Worm (Caenorhabditis elegans): ENCODE results near the gene gcy-12.
A peak's percentile ranks its signal among the peaks of the same experiment; 100 is the strongest.

The gcy-12 gene

DNA sequence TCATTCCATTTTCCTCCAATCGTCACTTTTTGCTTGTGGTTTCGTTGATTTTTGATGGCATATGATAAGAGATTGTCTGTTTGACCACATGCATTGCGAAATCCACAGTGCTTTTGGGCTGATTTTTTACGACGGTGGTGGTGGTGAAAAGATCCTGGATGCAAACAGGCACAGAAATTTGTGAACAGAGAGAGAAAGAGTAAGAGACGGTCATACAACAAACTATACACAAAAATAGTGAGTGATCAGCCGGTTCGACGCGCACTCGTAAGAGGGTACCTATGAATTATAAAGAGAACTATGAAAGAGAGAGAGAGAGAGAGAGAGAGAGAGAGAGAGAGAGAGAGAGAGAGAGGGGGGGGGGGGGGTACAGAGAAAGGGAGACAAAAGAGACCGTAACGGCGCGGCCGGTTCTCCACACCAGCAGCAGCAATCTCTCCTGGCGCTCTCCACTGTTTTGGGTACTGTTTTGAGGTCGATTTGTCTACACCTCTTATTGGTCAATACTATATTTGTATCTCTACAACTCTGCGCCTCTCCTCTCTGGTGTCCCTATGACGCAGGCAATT is 10.0 kb downstream of the gcy-12 start (continued):
- TF ChIP-seq zip-4 (GFP tag; optimal IDR thresholded peaks at IDR 0.05) (peak; percentile 41), pag-3 (tag; optimal IDR thresholded peaks at IDR 0.05; ENCODE audit: borderline replicate concordance, insufficient read depth) (no peak), xbp-1 (tag; optimal IDR thresholded peaks at IDR 0.05) (peak; percentile 40), nhr-237 (tag; optimal IDR thresholded peaks at IDR 0.05) (peak; percentile 20), efl-1 (optimal IDR thresholded peaks at IDR 0.05) (peak; percentile 42 to 43), efl-1 (GFP tag; optimal IDR thresholded peaks at IDR 0.05 in 1 of 2) (peak in 1 of 2 experiments; percentile 91), mef-2 (tag; optimal IDR thresholded peaks at IDR 0.05) (no peak), fkh-8 (tag; optimal IDR thresholded peaks at IDR 0.05) (no peak), mab-9 (GFP tag; IDR thresholded peaks at IDR 0.05) (no peak), hpl-2 (GFP tag; optimal IDR thresholded peaks at IDR 0.05) (peak; percentile 18), jun-1 (tag; optimal IDR thresholded peaks at IDR 0.05) (peak; percentile 26), lin-39 (tag; optimal IDR thresholded peaks at IDR 0.05) (no peak), ceh-8 (GFP tag; optimal IDR thresholded peaks at IDR 0.05) (peak; percentile 60), ztf-4 (tag; optimal IDR thresholded peaks at IDR 0.05) (peak; percentile 33), ceh-90 (tag; optimal IDR thresholded peaks at IDR 0.05) (no peak), mep-1 (tag; optimal IDR thresholded peaks at IDR 0.05) (no peak), blmp-1 (tag; optimal IDR thresholded peaks at IDR 0.05) (peak; percentile 50), nhr-47 (tag; optimal IDR thresholded peaks at IDR 0.05) (peak; percentile 59), nhr-71 (tag; optimal IDR thresholded peaks at IDR 0.05) (peak; percentile 83), swsn-7 (tag; optimal IDR thresholded peaks at IDR 0.05) (peak; percentile 59), nhr-90 (tag; optimal IDR thresholded peaks at IDR 0.05; ENCODE audit: poor library complexity) (peak; percentile 77), irx-1 (tag; optimal IDR thresholded peaks at IDR 0.05) (peak; percentile 1), lin-35 (GFP tag; optimal IDR thresholded peaks at IDR 0.05) (peak; percentile 51 to 52), pqm-1 (tag; optimal IDR thresholded peaks at IDR 0.05) (peak; percentile 20), lin-14 (GFP tag; optimal IDR thresholded peaks at IDR 0.05) (peak; percentile 88), C04F5.9 (tag; optimal IDR thresholded peaks at IDR 0.05) (no peak), skn-1 (tag; optimal IDR thresholded peaks at IDR 0.05) (peak; percentile 39), aly-2 (tag; optimal IDR thresholded peaks at IDR 0.05) (no peak)

DNA sequence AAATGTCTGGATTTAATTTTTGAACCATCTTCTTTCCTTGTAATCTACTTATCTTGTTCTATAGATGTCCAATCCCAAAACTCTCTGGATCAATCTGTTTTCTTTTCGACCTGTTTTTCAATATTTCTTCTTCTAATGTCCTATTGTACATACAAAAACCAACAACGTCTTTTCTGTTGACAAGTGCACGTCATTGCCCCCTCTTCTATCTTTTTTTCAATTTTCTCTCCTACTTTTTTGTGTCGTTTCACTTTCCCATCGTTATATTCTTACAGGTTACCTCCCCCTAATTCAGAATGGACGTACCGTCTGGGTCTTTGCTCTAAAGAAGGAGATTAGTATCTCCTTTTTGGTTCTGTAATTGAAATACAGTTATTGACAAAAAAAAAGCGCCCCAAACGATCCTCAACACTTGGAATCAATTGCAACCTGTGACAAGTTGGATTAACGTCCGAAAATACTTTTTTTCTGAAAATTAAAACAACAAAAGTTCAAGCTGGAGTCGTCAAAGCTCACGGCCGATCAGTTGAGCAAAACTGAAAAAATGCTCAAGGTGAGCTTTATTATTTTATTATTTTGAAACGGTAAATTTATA is 11.0 kb downstream of the gcy-12 start, which contains the start of gene vhp-1:
Gene vhp-1, plus strand, starts transcription at position 545 of the 595 bp plus-strand sequence.
- peak; percentile 30 for TF ChIP-seq lin-14 (GFP tag; optimal IDR thresholded peaks at IDR 0.05)
- TF ChIP-seq blmp-1 (tag; optimal IDR thresholded peaks at IDR 0.05) = peak; percentile 61
- no peak for TF ChIP-seq alr-1 (tag; optimal IDR thresholded peaks at IDR 0.05; ENCODE audit: borderline replicate concordance)
- no peak for TF ChIP-seq efl-1 (optimal IDR thresholded peaks at IDR 0.05)
- peak in 1 of 2 experiments; percentile 47 for TF ChIP-seq efl-1 (GFP tag; optimal IDR thresholded peaks at IDR 0.05 in 1 of 2)
- no peak for TF ChIP-seq hlh-17 (GFP tag; optimal IDR thresholded peaks at IDR 0.05; ENCODE audit: borderline replicate concordance)
- peak; percentile 82 for TF ChIP-seq nhr-85 (tag)
- TF ChIP-seq elt-3 (tag; optimal IDR thresholded peaks at IDR 0.05) = peak in 3 of 6 experiments; percentile 1 to 69 (median 39)

DNA sequence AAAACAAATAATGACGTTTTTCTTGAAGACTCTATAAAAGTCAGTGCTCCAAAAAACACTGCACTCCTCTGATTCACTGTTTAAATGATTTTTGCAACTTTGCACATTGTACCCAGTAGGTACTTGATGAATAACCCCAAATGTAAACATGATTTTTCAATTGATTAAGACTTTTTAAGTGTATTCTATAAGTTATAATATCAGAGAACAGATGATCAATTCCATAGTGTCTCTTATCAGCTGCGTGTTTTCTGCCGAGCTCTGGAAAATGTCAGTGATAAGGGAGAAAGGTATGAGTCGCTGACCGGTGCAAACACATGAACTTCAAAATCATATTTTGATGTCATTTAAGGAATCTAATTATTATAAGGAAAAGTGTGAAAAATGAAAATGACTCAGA is 11.9 kb downstream of the gcy-12 start:
- TF ChIP-seq swsn-7 (tag; optimal IDR thresholded peaks at IDR 0.05) = no peak
- TF ChIP-seq nhr-71 (tag; optimal IDR thresholded peaks at IDR 0.05) = peak; percentile 46
- TF ChIP-seq pax-3 (tag; optimal IDR thresholded peaks at IDR 0.05) = peak; percentile 23
- peak in 1 of 2 experiments; percentile 21 for TF ChIP-seq lsy-2 (tag; optimal IDR thresholded peaks at IDR 0.05)
- peak; percentile 38 for TF ChIP-seq nhr-20 (tag; optimal IDR thresholded peaks at IDR 0.05)
- peak; percentile 96 for TF ChIP-seq pqm-1 (tag; optimal IDR thresholded peaks at IDR 0.05)
- peak; percentile 99 for TF ChIP-seq elt-2 (tag; optimal IDR thresholded peaks at IDR 0.05)
- peak; percentile 28 for TF ChIP-seq C16A3.4 (tag; optimal IDR thresholded peaks at IDR 0.05)
- no peak for TF ChIP-seq mab-9 (GFP tag; IDR thresholded peaks at IDR 0.05)
- peak in 1 of 2 experiments; percentile 55 for TF ChIP-seq lin-35 (GFP tag; optimal IDR thresholded peaks at IDR 0.05)
- no peak for TF ChIP-seq rnt-1 (tag; optimal IDR thresholded peaks at IDR 0.05)
- TF ChIP-seq dpl-1 (GFP tag; optimal IDR thresholded peaks at IDR 0.05) = no peak
- TF ChIP-seq lin-39 (tag; optimal IDR thresholded peaks at IDR 0.05) = no peak

Measured in whole organism, L1 larva.